Fruit fly (Drosophila melanogaster) whole organism, embryonic: ENCODE measurements around the gene CG11307.

ENCODE experiments used
- CG11695 ChIP-seq: fragments of 200-800 bp; sonication (Bioruptor generic); IDR thresholded peaks from 3 replicates; pipeline ENCODE4 v1.3.6; 2022; ENCODE audit warnings: missing biosample characterization, missing genetic modification characterization
- CG14710 ChIP-seq: fragments of 200-800 bp; sonication (Bioruptor generic); optimal IDR thresholded peaks from 3 replicates; lab custom pipeline; 2019; ENCODE audit warnings: missing biosample characterization, mild to moderate bottlenecking, missing genetic modification characterization, moderate library complexity
- CG14860 ChIP-seq: fragments of 200-800 bp; sonication (Bioruptor generic); IDR thresholded peaks from 3 replicates; pipeline ENCODE4 v1.3.6; 2022; ENCODE audit warnings: missing biosample characterization, missing genetic modification characterization; ENCODE audit not compliant: partially characterized antibody
- CG2116 ChIP-seq: fragments of 200-800 bp; sonication (Bioruptor generic); optimal IDR thresholded peaks from 3 replicates; lab custom pipeline; 2018; ENCODE audit warnings: missing biosample characterization, mild to moderate bottlenecking, missing genetic modification characterization
- CG2120 ChIP-seq: fragments of 200-800 bp; sonication (Bioruptor generic); optimal IDR thresholded peaks from 3 replicates; lab custom pipeline; 2016; ENCODE audit warnings: missing biosample characterization, missing genetic modification characterization
- CG2129 ChIP-seq: fragments of 200-800 bp; sonication (Bioruptor generic); IDR thresholded peaks from 2 replicates; pipeline ENCODE4 v1.3.6; 2022; ENCODE audit warnings: missing biosample characterization, missing genetic modification characterization; ENCODE audit not compliant: partially characterized antibody
- CG31441 ChIP-seq: fragments of 200-800 bp; sonication (Bioruptor generic); IDR thresholded peaks from 2 replicates; pipeline ENCODE4 v1.3.6; 2022; ENCODE audit warnings: missing biosample characterization, missing genetic modification characterization
- CG3281 ChIP-seq: fragments of 200-800 bp; sonication (Bioruptor generic); optimal IDR thresholded peaks from 3 replicates; lab custom pipeline; 2017; ENCODE audit warnings: missing biosample characterization, mild to moderate bottlenecking, missing genetic modification characterization
- CG3407 ChIP-seq: fragments of 200-800 bp; sonication (Bioruptor generic); optimal IDR thresholded peaks from 2 replicates; lab custom pipeline; 2018; ENCODE audit warnings: missing biosample characterization, mild to moderate bottlenecking, missing genetic modification characterization
- CG3847 ChIP-seq: fragments of 200-800 bp; sonication (Bioruptor generic); IDR thresholded peaks from 2 replicates; pipeline ENCODE4 v1.3.6; 2022; ENCODE audit warnings: missing biosample characterization, missing genetic modification characterization
- CG4282 ChIP-seq: fragments of 200-800 bp; sonication (Bioruptor generic); optimal IDR thresholded peaks from 2 replicates; lab custom pipeline; 2016; ENCODE audit warnings: missing biosample characterization, missing genetic modification characterization
- CG4328 ChIP-seq: fragments of 200-800 bp; sonication (Bioruptor generic); optimal IDR thresholded peaks from 3 replicates; lab custom pipeline; 2017; ENCODE audit warnings: missing biosample characterization, missing genetic modification reagents, missing genetic modification characterization
- CG6272 ChIP-seq: fragments of 200-800 bp; sonication (Bioruptor generic); IDR thresholded peaks from 2 replicates; pipeline ENCODE4 v1.3.6; 2022; ENCODE audit warnings: missing biosample characterization, missing genetic modification characterization
- CG9727 ChIP-seq: fragments of 200-800 bp; sonication (Bioruptor generic); optimal IDR thresholded peaks from 3 replicates; lab custom pipeline; 2017; ENCODE audit warnings: missing biosample characterization, mild to moderate bottlenecking, missing genetic modification characterization
- Dll ChIP-seq: fragments of 200-800 bp; sonication (Bioruptor generic); IDR thresholded peaks from 4 replicates; pipeline ENCODE4 v1.3.6; 2022; ENCODE audit warnings: missing biosample characterization, missing genetic modification characterization; ENCODE audit not compliant: partially characterized antibody
- E2f1 ChIP-seq: fragments of 200-800 bp; sonication (Bioruptor generic); IDR thresholded peaks from 2 replicates; pipeline ENCODE4 v1.3.6; 2022; ENCODE audit warnings: missing biosample characterization, missing genetic modification characterization
- E2f2 ChIP-seq: fragments of 200-800 bp; sonication (Bioruptor generic); IDR thresholded peaks from 2 replicates; pipeline ENCODE4 v1.3.6; 2022; ENCODE audit warnings: missing biosample characterization, missing genetic modification characterization
- MBD-R2 ChIP-seq: fragments of 200-800 bp; sonication (Bioruptor generic); IDR thresholded peaks from 2 replicates; pipeline ENCODE4 v1.3.6; 2022; ENCODE audit warnings: missing biosample characterization, missing genetic modification characterization
- MESR4 ChIP-seq: fragments of 200-800 bp; sonication (Bioruptor generic); optimal IDR thresholded peaks from 2 replicates; lab custom pipeline; 2018; ENCODE audit warnings: missing biosample characterization, mild to moderate bottlenecking, missing genetic modification characterization, moderate library complexity
- NC2β ChIP-seq: fragments of 200-800 bp; sonication (Bioruptor generic); optimal IDR thresholded peaks from 2 replicates; lab custom pipeline; 2016; ENCODE audit warnings: missing biosample characterization, missing genetic modification characterization
- Nf-YA ChIP-seq: fragments of 200-800 bp; sonication (Bioruptor generic); IDR thresholded peaks from 2 replicates; pipeline ENCODE4 v1.3.6; 2022; ENCODE audit warnings: missing biosample characterization, missing genetic modification characterization
- Nf-YB ChIP-seq: fragments of 200-800 bp; sonication (Bioruptor generic); optimal IDR thresholded peaks from 3 replicates; lab custom pipeline; 2019; ENCODE audit warnings: missing biosample characterization, mild to moderate bottlenecking, missing genetic modification characterization, moderate library complexity
- Nf-YC ChIP-seq: fragments of 200-800 bp; optimal IDR thresholded peaks from 3 replicates; lab custom pipeline; 2019; ENCODE audit warnings: missing biosample characterization, mild to moderate bottlenecking, missing genetic modification characterization, moderate library complexity
- Stat92E ChIP-seq, 3 experiments: fragments of >200 bp in 2 of 3; fragments of 200-800 bp in 1 of 3; sonication (Bioruptor generic) in 1 of 3; optimal IDR thresholded peaks; 2 replicates each; lab custom pipeline; 2017 to 2019; ENCODE audit warnings: missing biosample characterization in 3 of 3, missing genetic modification characterization in 3 of 3, mild to moderate bottlenecking in 1 of 3, moderate library complexity in 1 of 3
- Tbp ChIP-seq: fragments of >200 bp; optimal IDR thresholded peaks from 2 replicates; lab custom pipeline; 2018; ENCODE audit warnings: missing biosample characterization, missing genetic modification characterization
- Xbp1 ChIP-seq: fragments of 200-800 bp; sonication (Bioruptor generic); optimal IDR thresholded peaks from 3 replicates; lab custom pipeline; 2016; ENCODE audit warnings: missing biosample characterization, mild to moderate bottlenecking, missing genetic modification characterization
- abd-A ChIP-seq: fragments of 200-800 bp; sonication (Bioruptor generic); optimal IDR thresholded peaks from 3 replicates; lab custom pipeline; 2019; ENCODE audit warnings: missing biosample characterization, mild to moderate bottlenecking, missing genetic modification characterization, moderate library complexity
- bigmax ChIP-seq: fragments of 200-800 bp; sonication (Bioruptor generic); optimal IDR thresholded peaks from 2 replicates; lab custom pipeline; 2018; ENCODE audit warnings: missing biosample characterization, mild to moderate bottlenecking, missing genetic modification characterization
- cg ChIP-seq: fragments of 200-800 bp; sonication (Bioruptor generic); optimal IDR thresholded peaks from 3 replicates; lab custom pipeline; 2019; ENCODE audit warnings: missing biosample characterization, mild to moderate bottlenecking, missing genetic modification characterization, moderate library complexity
- chif ChIP-seq, 2 experiments: fragments of 200-800 bp; sonication (Bioruptor generic); optimal IDR thresholded peaks; 3 replicates each; lab custom pipeline; 2016; ENCODE audit warnings: missing biosample characterization in 2 of 2, missing genetic modification characterization in 2 of 2
- crc ChIP-seq: fragments of 200-800 bp; sonication (Bioruptor generic); optimal IDR thresholded peaks from 2 replicates; lab custom pipeline; 2016; ENCODE audit warnings: missing biosample characterization, missing genetic modification characterization
- disco-r ChIP-seq: fragments of 200-800 bp; sonication (Bioruptor generic); optimal IDR thresholded peaks from 2 replicates; lab custom pipeline; 2016; ENCODE audit warnings: missing biosample characterization, missing genetic modification characterization
- emc ChIP-seq: fragments of 200-800 bp; sonication (Bioruptor generic); optimal IDR thresholded peaks from 2 replicates; lab custom pipeline; 2016; ENCODE audit warnings: missing biosample characterization, missing genetic modification characterization
- fd102C ChIP-seq: fragments of 200-800 bp; sonication (Bioruptor generic); optimal IDR thresholded peaks from 2 replicates; lab custom pipeline; 2018; ENCODE audit warnings: missing biosample characterization, mild to moderate bottlenecking, missing genetic modification characterization, moderate library complexity
- gt ChIP-seq: fragments of 200-800 bp; sonication (Bioruptor generic); IDR thresholded peaks from 2 replicates; pipeline ENCODE4 v1.3.6; 2022; ENCODE audit warnings: missing biosample characterization, missing genetic modification characterization
- her ChIP-seq: fragments of 200-800 bp; sonication (Bioruptor generic); optimal IDR thresholded peaks from 2 replicates; lab custom pipeline; 2016; ENCODE audit warnings: missing biosample characterization, missing genetic modification characterization
- ind ChIP-seq: fragments of 200-800 bp; sonication (Bioruptor generic); optimal IDR thresholded peaks from 3 replicates; lab custom pipeline; 2016; ENCODE audit warnings: missing biosample characterization, missing genetic modification characterization
- nmo ChIP-seq: fragments of 200-800 bp; sonication (Bioruptor generic); optimal IDR thresholded peaks from 2 replicates; lab custom pipeline; 2018; ENCODE audit warnings: missing biosample characterization, mild to moderate bottlenecking, missing genetic modification characterization, moderate library complexity
- repo ChIP-seq: fragments of 200-800 bp; sonication (Bioruptor generic); optimal IDR thresholded peaks from 2 replicates; lab custom pipeline; 2016; ENCODE audit warnings: missing biosample characterization, missing genetic modification characterization
- schlank ChIP-seq: fragments of 200-800 bp; sonication (Bioruptor generic); optimal IDR thresholded peaks from 2 replicates; lab custom pipeline; 2018; ENCODE audit warnings: missing biosample characterization, mild to moderate bottlenecking, missing genetic modification characterization
- shn ChIP-seq: fragments of 200-800 bp; sonication (Bioruptor generic); optimal IDR thresholded peaks from 3 replicates; lab custom pipeline; 2016; ENCODE audit warnings: missing biosample characterization, missing genetic modification characterization
- ssp ChIP-seq: fragments of 200-800 bp; sonication (Bioruptor generic); IDR thresholded peaks from 2 replicates; pipeline ENCODE4 v1.3.6; 2022; ENCODE audit warnings: missing biosample characterization, missing genetic modification characterization
- stwl ChIP-seq: fragments of 200-800 bp; sonication (Bioruptor generic); optimal IDR thresholded peaks from 3 replicates; lab custom pipeline; 2018; ENCODE audit warnings: missing biosample characterization, mild to moderate bottlenecking, missing genetic modification characterization, moderate library complexity
- tup ChIP-seq: fragments of 200-800 bp; sonication (Bioruptor generic); optimal IDR thresholded peaks from 2 replicates; lab custom pipeline; 2016; ENCODE audit warnings: missing biosample characterization, mild to moderate bottlenecking, missing genetic modification characterization, moderate library complexity
- tx ChIP-seq: fragments of 200-800 bp; sonication (Bioruptor generic); optimal IDR thresholded peaks from 2 replicates; lab custom pipeline; 2016; ENCODE audit warnings: missing biosample characterization, missing genetic modification characterization
- unpg ChIP-seq: fragments of 200-800 bp; sonication (Bioruptor generic); optimal IDR thresholded peaks from 3 replicates; lab custom pipeline; 2018; ENCODE audit warnings: missing biosample characterization, mild to moderate bottlenecking, missing genetic modification characterization, moderate library complexity
- zf30C ChIP-seq: fragments of 200-800 bp; sonication (Bioruptor generic); optimal IDR thresholded peaks from 3 replicates; lab custom pipeline; 2018; ENCODE audit warnings: missing biosample characterization, mild to moderate bottlenecking, missing genetic modification characterization

Gene CG11307

DNA sequence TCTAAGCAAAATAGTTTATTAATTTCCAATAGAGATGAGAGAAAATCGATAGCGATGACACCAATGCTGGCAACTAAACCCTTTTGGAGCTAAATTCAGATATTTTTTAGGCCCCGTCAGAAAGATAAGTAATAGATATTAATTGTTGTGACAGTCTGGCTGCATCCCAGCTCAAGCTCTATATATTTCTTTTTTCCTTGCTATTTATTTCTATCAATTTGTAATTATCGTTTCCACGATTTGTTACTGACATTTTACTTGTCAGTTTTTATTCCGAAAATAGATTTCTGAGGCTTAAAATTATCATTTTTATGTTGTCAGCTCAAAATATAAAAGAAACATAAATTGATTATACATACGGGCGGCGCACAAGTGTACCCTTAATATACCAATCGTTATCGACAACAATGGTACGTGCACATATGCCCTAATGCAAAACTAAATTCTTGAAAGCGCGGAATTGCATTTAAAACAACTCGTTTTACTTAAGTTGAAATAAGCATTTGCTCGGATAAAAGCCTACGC is 48.5 kb upstream of the CG11307 start, which contains the start of the genes CRIF and SMC5 (continued):
- peak; percentile 88 for TF ChIP-seq CG2120 (GFP tag; lab: Kevin White, UChicago)
- TF ChIP-seq Nf-YC (tag; lab: Kevin White, UChicago), result peak; percentile 70

DNA sequence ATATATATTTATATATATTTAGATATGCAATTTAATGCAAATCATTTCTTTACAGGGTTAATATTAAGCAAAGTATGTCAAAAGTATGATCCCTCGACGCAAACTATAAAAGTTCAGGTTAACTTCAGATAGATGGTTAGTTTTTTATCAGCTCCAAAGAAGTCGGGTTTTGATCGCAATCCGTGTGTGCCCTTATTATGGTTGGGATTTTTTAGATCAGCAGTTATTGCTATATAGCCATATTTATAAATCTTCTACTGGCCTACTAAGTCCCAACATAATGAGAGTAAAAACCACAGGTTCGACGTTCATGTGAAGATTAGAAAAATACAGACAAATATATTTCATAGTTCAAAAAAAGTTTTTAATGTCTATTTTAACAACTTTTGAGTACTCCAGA is 43.6 kb upstream of the CG11307 start, which contains the start of gene EMC10:
Gene EMC10, plus strand, starts transcription at position 301 of the 400 bp plus-strand sequence.
- TF ChIP-seq Stat92E (GFP tag; optimal IDR thresholded peaks at IDR 0.05; lab: Kevin White, UChicago) (no peak), CG6272 (GFP tag; lab: Robert Waterston, UW) (no peak), gt (no peak), CG4282 (no peak), CG14710 (tag; lab: Kevin White, UChicago) (no peak), cg (GFP tag; lab: Kevin White, UChicago) (no peak), schlank (tag; lab: Kevin White, UChicago) (no peak), tx (GFP tag; lab: Kevin White, UChicago) (no peak), E2f1 (GFP tag; lab: Robert Waterston, UW) (no peak)

DNA sequence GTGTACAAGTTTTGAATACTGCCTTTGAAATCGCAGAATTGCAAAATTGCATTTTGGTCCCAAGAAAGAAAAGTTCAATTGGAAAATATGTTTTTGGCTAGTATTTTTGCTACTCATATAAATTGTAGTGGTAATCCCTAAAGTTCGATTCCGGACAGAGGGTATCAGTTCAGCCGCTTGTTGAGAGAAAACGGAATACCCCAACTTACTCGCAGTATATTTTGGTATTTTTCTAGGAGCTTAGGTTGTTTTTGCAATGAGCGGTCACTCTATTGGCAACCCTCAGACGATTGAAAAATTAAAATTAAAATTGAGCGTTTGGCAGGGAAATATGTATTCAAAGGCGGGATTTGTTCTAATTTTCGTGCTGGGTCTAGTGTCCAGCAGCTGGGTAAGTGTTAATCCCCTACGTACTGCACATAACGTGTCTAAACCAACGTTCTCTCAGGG is 43.1 kb upstream of the CG11307 start:
- TF ChIP-seq CG11695 (GFP tag; lab: Robert Waterston, UW), result no peak
- TF ChIP-seq disco-r (GFP tag; lab: Kevin White, UChicago), result no peak
- TF ChIP-seq Tbp (GFP tag; lab: Kevin White, UChicago), result no peak
- TF ChIP-seq chif (GFP tag; optimal IDR thresholded peaks at IDR 0.05; lab: Kevin White, UChicago), result no peak
- no peak for TF ChIP-seq abd-A (tag; lab: Kevin White, UChicago)
- TF ChIP-seq crc, result no peak
- no peak for TF ChIP-seq CG31441 (GFP tag; lab: Robert Waterston, UW)
- no peak for TF ChIP-seq her (GFP tag; lab: Kevin White, UChicago)
- TF ChIP-seq fd102C (GFP tag; lab: Kevin White, UChicago), result no peak
- TF ChIP-seq repo, result no peak
- no peak for TF ChIP-seq NC2β (GFP tag; lab: Kevin White, UChicago)
- no peak for TF ChIP-seq bigmax (GFP tag; lab: Kevin White, UChicago)
- no peak for TF ChIP-seq ind (GFP tag; lab: Kevin White, UChicago)
- no peak for TF ChIP-seq CG2129 (GFP tag; lab: Robert Waterston, UW)
- TF ChIP-seq MESR4 (GFP tag; lab: Kevin White, UChicago), result peak; percentile 85
- no peak for TF ChIP-seq unpg (GFP tag; lab: Kevin White, UChicago)
- TF ChIP-seq emc (GFP tag; lab: Kevin White, UChicago), result no peak
- TF ChIP-seq MBD-R2 (GFP tag; lab: Robert Waterston, UW), result peak; percentile 86
- TF ChIP-seq Nf-YA (GFP tag; lab: Robert Waterston, UW), result no peak
- TF ChIP-seq CG2116 (GFP tag; lab: Kevin White, UChicago), result peak; percentile 2
- TF ChIP-seq zf30C, result no peak
- no peak for TF ChIP-seq Nf-YB (GFP tag; lab: Kevin White, UChicago)
- TF ChIP-seq CG4328 (GFP tag; lab: Kevin White, UChicago), result no peak
- peak; percentile 58 for TF ChIP-seq stwl (tag; lab: Kevin White, UChicago)
- TF ChIP-seq CG3847, result no peak
- no peak for TF ChIP-seq CG3281 (GFP tag; lab: Kevin White, UChicago)
- TF ChIP-seq shn (GFP tag; lab: Kevin White, UChicago), result no peak
- TF ChIP-seq Xbp1 (GFP tag; lab: Kevin White, UChicago), result no peak
- TF ChIP-seq Dll (GFP tag; lab: Robert Waterston, UW), result peak; percentile 19; the same call in 1 of the 4 replicates
- no peak for TF ChIP-seq nmo
- TF ChIP-seq E2f2 (GFP tag; lab: Robert Waterston, UW), result peak; percentile 44
- TF ChIP-seq ssp (GFP tag; lab: Robert Waterston, UW), result peak; percentile 43; the same call in 1 of the 2 replicates
- no peak for TF ChIP-seq tup (GFP tag; lab: Kevin White, UChicago)
- no peak for TF ChIP-seq CG3407
- TF ChIP-seq CG14860 (GFP tag; lab: Robert Waterston, UW), result no peak
- TF ChIP-seq CG9727 (GFP tag; lab: Kevin White, UChicago), result no peak
